Worm (Caenorhabditis elegans) whole organism, L1 larva: Measurements from ENCODE around the gene ugt-17.

Source experiments
- C04F5.9 ChIP-seq: sonication (generic microtip); optimal IDR thresholded peaks from 2 replicates; lab custom pipeline; 2016; ENCODE audit warnings: missing genetic modification characterization, missing compliant biosample characterization
- alr-1 ChIP-seq: fragments of 200-800 bp; sonication (Bioruptor generic); optimal IDR thresholded peaks from 2 replicates; lab custom pipeline; 2018; ENCODE audit warnings: borderline replicate concordance, mild to moderate bottlenecking, missing genetic modification characterization, missing compliant biosample characterization
- dpl-1 ChIP-seq, 3 experiments: fragments of 150-350 bp in 2 of 3; sonication (generic microtip) in 1 of 3; optimal IDR thresholded peaks; 2 replicates each; lab custom pipeline; 2014 to 2017; ENCODE audit warnings: missing biosample characterization in 3 of 3, missing genetic modification characterization in 3 of 3, missing genetic modification reagents in 3 of 3
- elt-2 ChIP-seq: sonication (generic microtip); optimal IDR thresholded peaks from 2 replicates; lab custom pipeline; 2016; ENCODE audit warnings: missing genetic modification characterization, mild to moderate bottlenecking, inconsistent platforms, missing compliant biosample characterization, missing genetic modification reagents
- lsy-2 ChIP-seq, 2 experiments: fragments of 150-350 bp; optimal IDR thresholded peaks; 2 replicates each; lab custom pipeline; 2014; ENCODE audit warnings: missing biosample characterization in 2 of 2, missing genetic modification characterization in 2 of 2
- mdl-1 ChIP-seq, 2 experiments: fragments of 150-350 bp; optimal IDR thresholded peaks; 2 replicates each; lab custom pipeline; 2014 to 2017; ENCODE audit warnings: missing biosample characterization in 2 of 2, missing genetic modification characterization in 2 of 2, inconsistent platforms in 1 of 2
- nhr-12 ChIP-seq: sonication (generic microtip); optimal IDR thresholded peaks from 2 replicates; lab custom pipeline; 2017; ENCODE audit warnings: missing biosample characterization, missing genetic modification characterization
- nhr-77 ChIP-seq: fragments of 150-350 bp; optimal IDR thresholded peaks from 2 replicates; lab custom pipeline; 2014; ENCODE audit warnings: missing biosample characterization, missing genetic modification characterization
- nhr-85 ChIP-seq: sonication (generic microtip); peaks from one replicate; lab custom pipeline; 2016; ENCODE audit warnings: missing genetic modification characterization, inconsistent platforms, missing compliant biosample characterization
- rnt-1 ChIP-seq: sonication (generic microtip); optimal IDR thresholded peaks from 2 replicates; lab custom pipeline; 2016; ENCODE audit warnings: mild to moderate bottlenecking, missing genetic modification characterization, moderate library complexity, missing compliant biosample characterization
- tbx-2 ChIP-seq: sonication (generic microtip); optimal IDR thresholded peaks from 2 replicates; lab custom pipeline; 2016; ENCODE audit warnings: missing genetic modification characterization, missing compliant biosample characterization
- ztf-11 ChIP-seq, 2 experiments: sonication (generic microtip); optimal IDR thresholded peaks; 2 replicates each; lab custom pipeline; 2016 to 2017; ENCODE audit warnings: missing genetic modification characterization in 2 of 2, missing biosample characterization in 1 of 2, missing compliant biosample characterization in 1 of 2

- TF ChIP-seq nhr-85 (tag; lab: Kevin White, UChicago) (no peak), lsy-2 (tag; optimal IDR thresholded peaks at IDR 0.05; lab: Kevin White, UChicago) (no peak), elt-2 (no peak), alr-1 (tag; lab: Kevin White, UChicago) (no peak), mdl-1 (tag; optimal IDR thresholded peaks at IDR 0.05; lab: Kevin White, UChicago) (no peak), nhr-77 (no peak), nhr-12 (tag; lab: Kevin White, UChicago) (no peak), C04F5.9 (tag; lab: Kevin White, UChicago) (no peak), tbx-2 (tag; lab: Kevin White, UChicago) (no peak), rnt-1 (tag; lab: Kevin White, UChicago) (no peak), ztf-11 (tag; optimal IDR thresholded peaks at IDR 0.05; lab: Kevin White, UChicago) (no peak), dpl-1 (GFP tag; optimal IDR thresholded peaks at IDR 0.05; lab: Kevin White, UChicago) (no peak)
Observed at ce11 chrV:10072721-10073120, 32.0 kb downstream of the ugt-17 start.
